Worm (Caenorhabditis elegans) whole organism, L4 larva: ENCODE data around the gene K08B12.1.

Experiments used
- D1046.2 ChIP-seq: fragments of 200-800 bp; sonication (Bioruptor generic); IDR thresholded peaks from 2 replicates; pipeline ENCODE4 v1.3.6; 2022; ENCODE audit warnings: missing genetic modification characterization, missing compliant biosample characterization
- F10B5.3 ChIP-seq: sonication (generic microtip); optimal IDR thresholded peaks from 2 replicates; lab custom pipeline; 2016; ENCODE audit warnings: mild to moderate bottlenecking, missing genetic modification characterization, missing compliant biosample characterization
- F44E2.7 ChIP-seq: fragments of 200-800 bp; sonication (Bioruptor generic); IDR thresholded peaks from 2 replicates; pipeline ENCODE4 v2.1.2; 2022; ENCODE audit warnings: missing genetic modification characterization, missing compliant biosample characterization
- F49E8.2 ChIP-seq: sonication (generic microtip); optimal IDR thresholded peaks from 2 replicates; lab custom pipeline; 2016; ENCODE audit warnings: missing compliant biosample characterization, mild to moderate bottlenecking, missing genetic modification characterization, borderline replicate concordance
- T26A8.4 ChIP-seq: fragments of 200-800 bp; sonication (Bioruptor generic); IDR thresholded peaks from 2 replicates; pipeline ENCODE4 v1.3.6; 2022; ENCODE audit warnings: missing genetic modification characterization, missing compliant biosample characterization
- Y48G9A.11 ChIP-seq: fragments of 200-800 bp; sonication (Bioruptor generic); IDR thresholded peaks from 2 replicates; pipeline ENCODE4 v1.3.6; 2022; ENCODE audit warnings: missing genetic modification reagents, missing genetic modification characterization, missing compliant biosample characterization
- Y75B8A.6 ChIP-seq: fragments of 200-800 bp; sonication (Bioruptor generic); IDR thresholded peaks from 2 replicates; pipeline ENCODE4 v1.3.6; 2022; ENCODE audit warnings: missing genetic modification reagents, missing genetic modification characterization, missing compliant biosample characterization
- ZK337.2 ChIP-seq: fragments of 200-800 bp; sonication (Bioruptor generic); IDR thresholded peaks from 2 replicates; pipeline ENCODE4 v1.3.6; 2022; ENCODE audit warnings: missing genetic modification reagents, missing genetic modification characterization, missing compliant biosample characterization
- ZK546.5 ChIP-seq, 2 experiments: sonication (generic microtip); optimal IDR thresholded peaks; 2 replicates each; lab custom pipeline; 2017; ENCODE audit warnings: missing biosample characterization in 2 of 2, missing genetic modification characterization in 2 of 2
- aly-2 ChIP-seq: sonication (generic microtip); optimal IDR thresholded peaks from 2 replicates; lab custom pipeline; 2018; ENCODE audit warnings: missing biosample characterization, missing genetic modification characterization
- arid-1 ChIP-seq: fragments of 200-800 bp; sonication (Bioruptor generic); conservative IDR thresholded peaks from 2 replicates; pipeline ENCODE4 v1.3.6; 2022; ENCODE audit warnings: missing genetic modification reagents, missing genetic modification characterization, missing compliant biosample characterization
- attf-4 ChIP-seq: sonication (generic microtip); optimal IDR thresholded peaks from 3 replicates; lab custom pipeline; 2017; ENCODE audit warnings: missing biosample characterization, missing genetic modification characterization
- ceh-28 ChIP-seq: fragments of 150-350 bp; optimal IDR thresholded peaks from 2 replicates; lab custom pipeline; 2014; ENCODE audit warnings: missing biosample characterization, missing genetic modification reagents, missing genetic modification characterization
- ceh-32 ChIP-seq: sonication (generic microtip); optimal IDR thresholded peaks from 2 replicates; lab custom pipeline; 2016; ENCODE audit warnings: mild to moderate bottlenecking, missing genetic modification characterization, missing compliant biosample characterization; ENCODE audit not compliant: poor library complexity
- cey-2 ChIP-seq: sonication (generic microtip); optimal IDR thresholded peaks from 3 replicates; lab custom pipeline; 2017; ENCODE audit warnings: missing genetic modification characterization, mild to moderate bottlenecking, missing compliant biosample characterization, antibody characterized with exemption, borderline replicate concordance; ENCODE audit not compliant: insufficient read depth
- ctbp-1 ChIP-seq: fragments of 200-800 bp; sonication (Bioruptor generic); IDR thresholded peaks from 2 replicates; pipeline ENCODE4 v1.3.6; 2022; ENCODE audit warnings: missing genetic modification reagents, missing genetic modification characterization, missing compliant biosample characterization
- daf-12 ChIP-seq: fragments of 150-350 bp; optimal IDR thresholded peaks from 2 replicates; lab custom pipeline; 2014; ENCODE audit warnings: missing biosample characterization, missing genetic modification reagents, missing genetic modification characterization
- dmd-9 ChIP-seq: fragments of 200-800 bp; sonication (Bioruptor generic); IDR thresholded peaks from 2 replicates; pipeline ENCODE4 v1.3.6; 2022; ENCODE audit warnings: missing genetic modification reagents, missing genetic modification characterization, missing compliant biosample characterization
- duxl-1 ChIP-seq: sonication (generic microtip); optimal IDR thresholded peaks from 2 replicates; lab custom pipeline; 2016; ENCODE audit warnings: mild to moderate bottlenecking, missing genetic modification characterization, moderate library complexity, missing compliant biosample characterization; ENCODE audit not compliant: poor library complexity
- egl-43 ChIP-seq: fragments of 200-800 bp; sonication (Bioruptor generic); IDR thresholded peaks from 2 replicates; pipeline ENCODE4 v1.3.6; 2022; ENCODE audit warnings: missing genetic modification reagents, missing genetic modification characterization, missing compliant biosample characterization
- fos-1 ChIP-seq: fragments of 150-350 bp; optimal IDR thresholded peaks from 2 replicates; lab custom pipeline; 2014; ENCODE audit warnings: missing biosample characterization, missing genetic modification characterization
- gei-8 ChIP-seq: fragments of 200-800 bp; sonication (Bioruptor generic); optimal IDR thresholded peaks from 2 replicates; lab custom pipeline; 2018; ENCODE audit warnings: mild to moderate bottlenecking, missing genetic modification characterization, missing compliant biosample characterization
- hif-1 ChIP-seq, 2 experiments: sonication (generic microtip); optimal IDR thresholded peaks; 2 replicates each; lab custom pipeline; 2016 to 2017; ENCODE audit warnings: missing compliant biosample characterization in 2 of 2, missing genetic modification characterization in 2 of 2, missing genetic modification reagents in 2 of 2, missing genotype in 2 of 2, mild to moderate bottlenecking in 1 of 2
- hlh-30 ChIP-seq: sonication (generic microtip); optimal IDR thresholded peaks from 2 replicates; lab custom pipeline; 2017; ENCODE audit warnings: antibody characterized with exemption, mild to moderate bottlenecking, missing genetic modification characterization, missing compliant biosample characterization; ENCODE audit not compliant: insufficient read depth
- hmg-1.1 ChIP-seq: fragments of 200-800 bp; sonication (Bioruptor generic); IDR thresholded peaks from 2 replicates; pipeline ENCODE4 v1.3.6; 2022; ENCODE audit warnings: missing genetic modification reagents, missing genetic modification characterization, missing compliant biosample characterization
- lim-7 ChIP-seq: fragments of 200-800 bp; sonication (Bioruptor generic); IDR thresholded peaks from 2 replicates; pipeline ENCODE4 v1.3.6; 2022; ENCODE audit warnings: missing genetic modification characterization, missing compliant biosample characterization
- lin-38 ChIP-seq: fragments of 200-800 bp; sonication (Bioruptor generic); IDR thresholded peaks from 2 replicates; pipeline ENCODE4 v1.3.6; 2022; ENCODE audit warnings: missing genetic modification reagents, missing genetic modification characterization, missing compliant biosample characterization
- lin-39 ChIP-seq: fragments of 150-350 bp; optimal IDR thresholded peaks from 2 replicates; lab custom pipeline; 2014; ENCODE audit warnings: missing biosample characterization, missing genetic modification reagents, missing genetic modification characterization
- lsy-2 ChIP-seq, 2 experiments: fragments of 150-350 bp in 1 of 2; sonication (generic microtip) in 1 of 2; optimal IDR thresholded peaks; 2 replicates each; lab custom pipeline; 2014 to 2017; ENCODE audit warnings: missing biosample characterization in 2 of 2, missing genetic modification characterization in 2 of 2
- madf-5 ChIP-seq, 2 experiments: fragments of 200-800 bp; sonication (Bioruptor generic); IDR thresholded peaks; 2 replicates each; pipeline ENCODE4 v1.3.6; 2022; ENCODE audit warnings: missing compliant biosample characterization in 2 of 2, missing genetic modification characterization in 2 of 2
- mdl-1 ChIP-seq, 2 experiments: fragments of 150-350 bp in 1 of 2; sonication (generic microtip) in 1 of 2; optimal IDR thresholded peaks; 2 replicates each; lab custom pipeline; 2014 to 2017; ENCODE audit warnings: missing biosample characterization in 2 of 2, missing genetic modification characterization in 2 of 2
- mxl-2 ChIP-seq: fragments of 200-800 bp; sonication (Bioruptor generic); conservative IDR thresholded peaks from 2 replicates; pipeline ENCODE4 v1.3.6; 2022; ENCODE audit warnings: missing genetic modification reagents, missing genetic modification characterization, missing compliant biosample characterization
- nhr-11 ChIP-seq: fragments of 150-350 bp; optimal IDR thresholded peaks from 2 replicates; lab custom pipeline; 2014; ENCODE audit warnings: missing biosample characterization, missing genetic modification characterization
- nhr-111 ChIP-seq: fragments of 200-800 bp; sonication (Bioruptor generic); optimal IDR thresholded peaks from 2 replicates; lab custom pipeline; 2018; ENCODE audit warnings: mild to moderate bottlenecking, missing genetic modification characterization, missing compliant biosample characterization
- nhr-28 ChIP-seq: fragments of 150-350 bp; optimal IDR thresholded peaks from 2 replicates; lab custom pipeline; 2014; ENCODE audit warnings: missing biosample characterization, missing genetic modification characterization
- nhr-41 ChIP-seq: fragments of 200-800 bp; sonication (Bioruptor generic); IDR thresholded peaks from 2 replicates; pipeline ENCODE4 v1.3.6; 2022; ENCODE audit warnings: missing genetic modification reagents, missing genetic modification characterization, missing compliant biosample characterization
- nhr-42 ChIP-seq: fragments of 200-800 bp; sonication (Bioruptor generic); IDR thresholded peaks from 2 replicates; pipeline ENCODE4 v1.3.6; 2022; ENCODE audit warnings: missing genetic modification characterization, missing compliant biosample characterization
- nhr-77 ChIP-seq: fragments of 150-350 bp; optimal IDR thresholded peaks from 2 replicates; lab custom pipeline; 2014; ENCODE audit warnings: missing biosample characterization, missing genetic modification characterization
- php-3 ChIP-seq: fragments of 200-800 bp; sonication (Bioruptor generic); IDR thresholded peaks from 2 replicates; pipeline ENCODE4 v1.3.6; 2022; ENCODE audit warnings: missing genetic modification reagents, missing genetic modification characterization, missing compliant biosample characterization
- rbr-2 ChIP-seq: sonication (generic microtip); optimal IDR thresholded peaks from 2 replicates; lab custom pipeline; 2016; ENCODE audit warnings: missing genotype, missing genetic modification characterization, missing compliant biosample characterization
- saeg-2 ChIP-seq: fragments of 200-800 bp; sonication (Bioruptor generic); IDR thresholded peaks from 2 replicates; pipeline ENCODE4 v1.3.6; 2022; ENCODE audit warnings: missing genetic modification reagents, missing genetic modification characterization, missing compliant biosample characterization
- sdz-12 ChIP-seq: fragments of 200-800 bp; sonication (Bioruptor generic); optimal IDR thresholded peaks from 2 replicates; lab custom pipeline; 2018; ENCODE audit warnings: mild to moderate bottlenecking, missing genetic modification characterization, missing compliant biosample characterization
- skn-1 ChIP-seq: fragments of 150-350 bp; optimal IDR thresholded peaks from 2 replicates; lab custom pipeline; 2014; ENCODE audit warnings: missing biosample characterization, missing genetic modification characterization
- snpc-4 ChIP-seq: fragments of 150-350 bp; optimal IDR thresholded peaks from 2 replicates; lab custom pipeline; 2014; ENCODE audit warnings: missing biosample characterization, missing genetic modification characterization
- spr-1 ChIP-seq: sonication (generic microtip); optimal IDR thresholded peaks from 2 replicates; lab custom pipeline; 2016; ENCODE audit warnings: mild to moderate bottlenecking, missing genetic modification characterization, missing compliant biosample characterization
- unc-39 ChIP-seq: sonication (generic microtip); optimal IDR thresholded peaks from 2 replicates; lab custom pipeline; 2017; ENCODE audit warnings: missing biosample characterization, missing genetic modification characterization
- unc-62 ChIP-seq, 3 experiments: fragments of 150-350 bp in 1 of 3; sonication (generic microtip); optimal IDR thresholded peaks in 2 of 3; peaks in 1 of 3; 1 replicate in 1 of 3; 2 replicates in 2 of 3; lab custom pipeline; 2014 to 2017; ENCODE audit warnings: missing biosample characterization in 3 of 3, missing genetic modification characterization in 3 of 3, missing genetic modification reagents in 3 of 3, missing genotype in 1 of 3
- zag-1 ChIP-seq: fragments of 150-350 bp; optimal IDR thresholded peaks from 2 replicates; lab custom pipeline; 2014; ENCODE audit warnings: missing biosample characterization, missing genetic modification characterization
- zfp-3 ChIP-seq: fragments of 200-800 bp; sonication (Bioruptor generic); conservative IDR thresholded peaks from 2 replicates; pipeline ENCODE4 v1.3.6; 2022; ENCODE audit warnings: missing genetic modification reagents, missing genetic modification characterization, missing compliant biosample characterization
- ztf-11 ChIP-seq: fragments of 150-350 bp; optimal IDR thresholded peaks from 2 replicates; lab custom pipeline; 2014; ENCODE audit warnings: missing biosample characterization, missing genetic modification characterization

K08B12.1 gene

DNA sequence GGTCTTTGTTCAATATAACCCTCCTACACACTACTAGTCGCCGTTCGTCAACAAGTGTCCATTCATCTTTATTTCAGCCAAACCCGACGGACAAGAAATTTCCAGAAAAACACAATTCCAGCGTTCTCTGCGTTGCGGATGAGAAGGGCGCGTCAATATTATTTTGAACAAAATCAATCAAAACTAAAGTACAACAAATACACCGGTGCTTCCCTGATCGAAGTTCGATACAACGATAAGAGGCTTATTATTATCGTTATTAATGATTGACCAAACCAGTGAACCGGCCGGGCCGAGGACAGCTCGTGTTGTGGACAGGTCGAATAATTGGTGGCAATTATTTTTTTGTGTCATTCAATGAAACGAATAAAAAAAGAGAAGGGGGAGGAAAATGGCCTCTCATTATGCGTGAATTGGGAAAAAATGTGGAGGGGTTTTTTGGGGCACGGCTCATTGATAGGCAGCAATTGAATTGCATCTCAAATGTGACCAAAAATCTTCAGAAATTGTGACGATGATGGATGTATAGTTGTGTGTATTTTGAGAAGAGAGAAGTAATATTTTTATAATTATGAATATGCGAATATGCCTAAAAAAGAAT, 28.4 kb upstream of the K08B12.1 start (continued):
- no peak for TF ChIP-seq lin-39 (tag; lab: Kevin White, UChicago)
- TF ChIP-seq D1046.2 (GFP tag; lab: Robert Waterston, UW): no peak
- TF ChIP-seq snpc-4: no peak
- TF ChIP-seq nhr-41 (GFP tag; lab: Robert Waterston, UW): no peak
- TF ChIP-seq nhr-77 (tag; lab: Kevin White, UChicago): no peak
- TF ChIP-seq nhr-42: no peak
- TF ChIP-seq nhr-28 (tag; lab: Kevin White, UChicago): peak; percentile 22
- TF ChIP-seq dmd-9 (GFP tag; lab: Robert Waterston, UW): no peak
- TF ChIP-seq nhr-11 (tag; lab: Kevin White, UChicago): no peak
- no peak for TF ChIP-seq Y48G9A.11 (GFP tag; lab: Robert Waterston, UW)
- no peak for TF ChIP-seq hlh-30 (tag; lab: Kevin White, UChicago)
- no peak for TF ChIP-seq unc-62 (GFP tag; optimal IDR thresholded peaks at IDR 0.05 in 1 of 2; lab: Kevin White, UChicago)
- TF ChIP-seq unc-62 (tag; optimal IDR thresholded peaks at IDR 0.05; lab: Kevin White, UChicago): no peak
- TF ChIP-seq saeg-2: no peak
- no peak for TF ChIP-seq attf-4 (tag; lab: Kevin White, UChicago)
- TF ChIP-seq F10B5.3: no peak
- TF ChIP-seq T26A8.4 (GFP tag; lab: Robert Waterston, UW): peak; percentile 38; the same call in 1 of the 2 replicates
- TF ChIP-seq zfp-3: no peak
- no peak for TF ChIP-seq lim-7
- no peak for TF ChIP-seq ceh-28
- no peak for TF ChIP-seq spr-1 (tag; lab: Kevin White, UChicago)
- no peak for TF ChIP-seq F44E2.7 (GFP tag; lab: Robert Waterston, UW)
- TF ChIP-seq gei-8: no peak
- 0 out of 2 replicates have a peak, but pooled peaks have one; percentile 5 for TF ChIP-seq hmg-1.1 (GFP tag; lab: Robert Waterston, UW)
- TF ChIP-seq mdl-1 (tag; optimal IDR thresholded peaks at IDR 0.05; lab: Kevin White, UChicago): no peak
- no peak for TF ChIP-seq lin-38 (GFP tag; lab: Robert Waterston, UW)
- TF ChIP-seq fos-1: no peak
- no peak for TF ChIP-seq arid-1 (GFP tag; lab: Robert Waterston, UW)
- TF ChIP-seq zag-1 (tag; lab: Kevin White, UChicago): no peak
- no peak for TF ChIP-seq unc-39 (tag; lab: Kevin White, UChicago)
- TF ChIP-seq ctbp-1: no peak
- TF ChIP-seq sdz-12: no peak
- peak; percentile 41 for TF ChIP-seq rbr-2
- TF ChIP-seq mxl-2 (GFP tag; lab: Robert Waterston, UW): no peak
- no peak for TF ChIP-seq madf-5 (GFP tag; IDR thresholded peaks at IDR 0.05; lab: Robert Waterston, UW)
- TF ChIP-seq ZK337.2 (GFP tag; lab: Robert Waterston, UW): no peak
- no peak for TF ChIP-seq skn-1 (tag; lab: Kevin White, UChicago)
- no peak for TF ChIP-seq duxl-1
- no peak for TF ChIP-seq F49E8.2
- no peak for TF ChIP-seq aly-2 (tag; lab: Kevin White, UChicago)
- no peak for TF ChIP-seq ceh-32 (tag; lab: Kevin White, UChicago)
- no peak for TF ChIP-seq nhr-111
- TF ChIP-seq hif-1 (tag; optimal IDR thresholded peaks at IDR 0.05; lab: Kevin White, UChicago): peak in 1 of 2 experiments; percentile 22
- no peak for TF ChIP-seq ZK546.5 (tag; optimal IDR thresholded peaks at IDR 0.05; lab: Kevin White, UChicago)
- TF ChIP-seq php-3: 0 out of 2 replicates have a peak, but pooled peaks have one; percentile 28
- no peak for TF ChIP-seq Y75B8A.6 (GFP tag; lab: Robert Waterston, UW)
- no peak for TF ChIP-seq egl-43
- TF ChIP-seq lsy-2 (tag; optimal IDR thresholded peaks at IDR 0.05; lab: Kevin White, UChicago): no peak
- no peak for TF ChIP-seq ztf-11 (tag; lab: Kevin White, UChicago)
- no peak for TF ChIP-seq daf-12 (tag; lab: Kevin White, UChicago)
- no peak for TF ChIP-seq cey-2 (tag; lab: Kevin White, UChicago)
